Worm (Caenorhabditis elegans) whole organism, L4 larva: ENCODE results near the gene F13E9.9.

Source experiments
- D1046.2 ChIP-seq: fragments of 200-800 bp; sonication (Bioruptor generic); IDR thresholded peaks from 2 replicates; pipeline ENCODE4 v1.3.6; 2022; ENCODE audit warnings: missing genetic modification characterization, missing compliant biosample characterization
- F10B5.3 ChIP-seq: sonication (generic microtip); optimal IDR thresholded peaks from 2 replicates; lab custom pipeline; 2016; ENCODE audit warnings: mild to moderate bottlenecking, missing genetic modification characterization, missing compliant biosample characterization
- F37D6.2 ChIP-seq: sonication (generic microtip); optimal IDR thresholded peaks from 2 replicates; lab custom pipeline; 2016; ENCODE audit warnings: mild to moderate bottlenecking, missing genetic modification characterization, missing compliant biosample characterization
- T20F7.1 ChIP-seq: fragments of 200-800 bp; sonication (Bioruptor generic); optimal IDR thresholded peaks from 2 replicates; lab custom pipeline; 2018; ENCODE audit warnings: mild to moderate bottlenecking, missing genetic modification characterization, missing compliant biosample characterization
- Y48G9A.11 ChIP-seq: fragments of 200-800 bp; sonication (Bioruptor generic); IDR thresholded peaks from 2 replicates; pipeline ENCODE4 v1.3.6; 2022; ENCODE audit warnings: missing genetic modification reagents, missing genetic modification characterization, missing compliant biosample characterization
- Y5F2A.4 ChIP-seq: fragments of 200-800 bp; sonication (Bioruptor generic); optimal IDR thresholded peaks from 2 replicates; lab custom pipeline; 2018; ENCODE audit warnings: mild to moderate bottlenecking, missing genetic modification characterization, missing compliant biosample characterization
- Y75B8A.6 ChIP-seq: fragments of 200-800 bp; sonication (Bioruptor generic); IDR thresholded peaks from 2 replicates; pipeline ENCODE4 v1.3.6; 2022; ENCODE audit warnings: missing genetic modification reagents, missing genetic modification characterization, missing compliant biosample characterization
- ZK546.5 ChIP-seq, 2 experiments: sonication (generic microtip); optimal IDR thresholded peaks; 2 replicates each; lab custom pipeline; 2017; ENCODE audit warnings: missing biosample characterization in 2 of 2, missing genetic modification characterization in 2 of 2
- aly-2 ChIP-seq: sonication (generic microtip); optimal IDR thresholded peaks from 2 replicates; lab custom pipeline; 2018; ENCODE audit warnings: missing biosample characterization, missing genetic modification characterization
- attf-4 ChIP-seq: sonication (generic microtip); optimal IDR thresholded peaks from 3 replicates; lab custom pipeline; 2017; ENCODE audit warnings: missing biosample characterization, missing genetic modification characterization
- ceh-32 ChIP-seq: sonication (generic microtip); optimal IDR thresholded peaks from 2 replicates; lab custom pipeline; 2016; ENCODE audit warnings: mild to moderate bottlenecking, missing genetic modification characterization, missing compliant biosample characterization; ENCODE audit not compliant: poor library complexity
- ceh-44 ChIP-seq: fragments of 200-800 bp; sonication (Bioruptor generic); IDR thresholded peaks from 2 replicates; pipeline ENCODE4 v1.3.6; 2022; ENCODE audit warnings: missing genetic modification reagents, missing genetic modification characterization, missing compliant biosample characterization
- ceh-62 ChIP-seq: sonication (generic microtip); optimal IDR thresholded peaks from 2 replicates; lab custom pipeline; 2017; ENCODE audit warnings: missing biosample characterization, missing genetic modification characterization
- ces-1 ChIP-seq: fragments of 150-350 bp; sonication (generic microtip); optimal IDR thresholded peaks from 4 replicates; lab custom pipeline; 2014; ENCODE audit warnings: missing biosample characterization, missing genetic modification reagents, missing genetic modification characterization
- ctbp-1 ChIP-seq: fragments of 200-800 bp; sonication (Bioruptor generic); IDR thresholded peaks from 2 replicates; pipeline ENCODE4 v1.3.6; 2022; ENCODE audit warnings: missing genetic modification reagents, missing genetic modification characterization, missing compliant biosample characterization
- daf-12 ChIP-seq: fragments of 150-350 bp; optimal IDR thresholded peaks from 2 replicates; lab custom pipeline; 2014; ENCODE audit warnings: missing biosample characterization, missing genetic modification reagents, missing genetic modification characterization
- daf-19 ChIP-seq: fragments of 200-800 bp; sonication (Bioruptor generic); conservative IDR thresholded peaks from 2 replicates; pipeline ENCODE4 v1.3.6; 2022; ENCODE audit warnings: missing genetic modification characterization, missing compliant biosample characterization
- dmd-8 ChIP-seq: fragments of 200-800 bp; sonication (Bioruptor generic); IDR thresholded peaks from 2 replicates; pipeline ENCODE4 v1.3.6; 2022; ENCODE audit warnings: missing genetic modification characterization, missing compliant biosample characterization
- egl-27 ChIP-seq: sonication (generic microtip); optimal IDR thresholded peaks from 3 replicates; lab custom pipeline; 2017; ENCODE audit warnings: missing biosample characterization, missing genetic modification reagents, missing genetic modification characterization
- fkh-10 ChIP-seq: fragments of 150-350 bp; optimal IDR thresholded peaks from 2 replicates; lab custom pipeline; 2014; ENCODE audit warnings: missing biosample characterization, missing genetic modification reagents, missing genetic modification characterization
- hif-1 ChIP-seq, 2 experiments: sonication (generic microtip); optimal IDR thresholded peaks; 2 replicates each; lab custom pipeline; 2016 to 2017; ENCODE audit warnings: missing compliant biosample characterization in 2 of 2, missing genetic modification characterization in 2 of 2, missing genetic modification reagents in 2 of 2, missing genotype in 2 of 2, mild to moderate bottlenecking in 1 of 2
- hlh-30 ChIP-seq: sonication (generic microtip); optimal IDR thresholded peaks from 2 replicates; lab custom pipeline; 2017; ENCODE audit warnings: antibody characterized with exemption, mild to moderate bottlenecking, missing genetic modification characterization, missing compliant biosample characterization; ENCODE audit not compliant: insufficient read depth
- lin-1 ChIP-seq: fragments of 200-800 bp; sonication (Bioruptor generic); IDR thresholded peaks from 2 replicates; pipeline ENCODE4 v1.3.6; 2022; ENCODE audit warnings: missing genetic modification reagents, missing genetic modification characterization, missing compliant biosample characterization
- lin-29 ChIP-seq: fragments of 200-800 bp; sonication (Bioruptor generic); IDR thresholded peaks from 2 replicates; pipeline ENCODE4 v1.3.6; 2022; ENCODE audit warnings: missing genetic modification reagents, missing genetic modification characterization, missing compliant biosample characterization
- lin-39 ChIP-seq: fragments of 150-350 bp; optimal IDR thresholded peaks from 2 replicates; lab custom pipeline; 2014; ENCODE audit warnings: missing biosample characterization, missing genetic modification reagents, missing genetic modification characterization
- lir-3 ChIP-seq: sonication (generic microtip); optimal IDR thresholded peaks from 2 replicates; lab custom pipeline; 2016; ENCODE audit warnings: mild to moderate bottlenecking, missing genetic modification characterization, missing compliant biosample characterization
- madf-5 ChIP-seq, 2 experiments: fragments of 200-800 bp; sonication (Bioruptor generic); IDR thresholded peaks; 2 replicates each; pipeline ENCODE4 v1.3.6; 2022; ENCODE audit warnings: missing compliant biosample characterization in 2 of 2, missing genetic modification characterization in 2 of 2
- mdl-1 ChIP-seq, 2 experiments: fragments of 150-350 bp in 1 of 2; sonication (generic microtip) in 1 of 2; optimal IDR thresholded peaks; 2 replicates each; lab custom pipeline; 2014 to 2017; ENCODE audit warnings: missing biosample characterization in 2 of 2, missing genetic modification characterization in 2 of 2
- mxl-3 ChIP-seq: fragments of 200-800 bp; sonication (Bioruptor generic); optimal IDR thresholded peaks from 2 replicates; lab custom pipeline; 2018; ENCODE audit warnings: mild to moderate bottlenecking, missing genetic modification characterization, missing compliant biosample characterization
- nhr-10 ChIP-seq: fragments of 150-350 bp; optimal IDR thresholded peaks from 2 replicates; lab custom pipeline; 2014; ENCODE audit warnings: missing biosample characterization, missing genetic modification characterization
- nhr-102 ChIP-seq: sonication (generic microtip); optimal IDR thresholded peaks from 2 replicates; lab custom pipeline; 2016; ENCODE audit warnings: mild to moderate bottlenecking, missing genetic modification characterization, moderate library complexity, missing compliant biosample characterization
- nhr-11 ChIP-seq: fragments of 150-350 bp; optimal IDR thresholded peaks from 2 replicates; lab custom pipeline; 2014; ENCODE audit warnings: missing biosample characterization, missing genetic modification characterization
- nhr-237 ChIP-seq: sonication (generic microtip); optimal IDR thresholded peaks from 2 replicates; lab custom pipeline; 2017; ENCODE audit warnings: missing biosample characterization, missing genetic modification characterization
- nhr-25 ChIP-seq: sonication (generic microtip); optimal IDR thresholded peaks from 2 replicates; lab custom pipeline; 2017; ENCODE audit warnings: missing genetic modification characterization, mild to moderate bottlenecking, missing compliant biosample characterization, antibody characterized with exemption, moderate library complexity, borderline replicate concordance; ENCODE audit not compliant: insufficient read depth
- nhr-28 ChIP-seq: fragments of 150-350 bp; optimal IDR thresholded peaks from 2 replicates; lab custom pipeline; 2014; ENCODE audit warnings: missing biosample characterization, missing genetic modification characterization
- nhr-48 ChIP-seq: sonication (generic microtip); optimal IDR thresholded peaks from 2 replicates; lab custom pipeline; 2016; ENCODE audit warnings: mild to moderate bottlenecking, missing genetic modification characterization, missing compliant biosample characterization
- nhr-6 ChIP-seq: fragments of 150-350 bp; optimal IDR thresholded peaks from 2 replicates; lab custom pipeline; 2014; ENCODE audit warnings: missing biosample characterization, missing genetic modification characterization
- nhr-76 ChIP-seq: fragments of 150-350 bp; optimal IDR thresholded peaks from 2 replicates; lab custom pipeline; 2014; ENCODE audit warnings: missing biosample characterization, missing genetic modification characterization
- nhr-77 ChIP-seq: fragments of 150-350 bp; optimal IDR thresholded peaks from 2 replicates; lab custom pipeline; 2014; ENCODE audit warnings: missing biosample characterization, missing genetic modification characterization
- pha-4 ChIP-seq, 2 experiments: fragments of 150-350 bp in 1 of 2; fragments of 200-800 bp in 1 of 2; sonication (Bioruptor generic) in 1 of 2; IDR thresholded peaks in 1 of 2; optimal IDR thresholded peaks in 1 of 2; 2 replicates each; pipeline versions ENCODE4 v1.3.6 to Lab custom; 2014 to 2022; ENCODE audit warnings: missing genetic modification characterization in 2 of 2, missing genetic modification reagents in 2 of 2, missing biosample characterization in 1 of 2, missing compliant biosample characterization in 1 of 2
- php-3 ChIP-seq: fragments of 200-800 bp; sonication (Bioruptor generic); IDR thresholded peaks from 2 replicates; pipeline ENCODE4 v1.3.6; 2022; ENCODE audit warnings: missing genetic modification reagents, missing genetic modification characterization, missing compliant biosample characterization
- pqm-1 ChIP-seq: sonication (generic microtip); optimal IDR thresholded peaks from 2 replicates; lab custom pipeline; 2017; ENCODE audit warnings: missing biosample characterization, missing genetic modification characterization
- rbr-2 ChIP-seq: sonication (generic microtip); optimal IDR thresholded peaks from 2 replicates; lab custom pipeline; 2016; ENCODE audit warnings: missing genotype, missing genetic modification characterization, missing compliant biosample characterization
- saeg-2 ChIP-seq: fragments of 200-800 bp; sonication (Bioruptor generic); IDR thresholded peaks from 2 replicates; pipeline ENCODE4 v1.3.6; 2022; ENCODE audit warnings: missing genetic modification reagents, missing genetic modification characterization, missing compliant biosample characterization
- skn-1 ChIP-seq: fragments of 150-350 bp; optimal IDR thresholded peaks from 2 replicates; lab custom pipeline; 2014; ENCODE audit warnings: missing biosample characterization, missing genetic modification characterization
- snpc-1.2 ChIP-seq: fragments of 200-800 bp; sonication (Bioruptor generic); IDR thresholded peaks from 2 replicates; pipeline ENCODE4 v1.3.6; 2022; ENCODE audit warnings: missing genetic modification reagents, missing genetic modification characterization, missing compliant biosample characterization
- tag-97 ChIP-seq: fragments of 200-800 bp; sonication (Bioruptor generic); IDR thresholded peaks from 2 replicates; pipeline ENCODE4 v1.3.6; 2022; ENCODE audit warnings: missing genetic modification characterization, missing compliant biosample characterization
- unc-130 ChIP-seq: sonication (generic microtip); optimal IDR thresholded peaks from 2 replicates; lab custom pipeline; 2016; ENCODE audit warnings: missing genetic modification reagents, missing genetic modification characterization, missing compliant biosample characterization
- unc-39 ChIP-seq: sonication (generic microtip); optimal IDR thresholded peaks from 2 replicates; lab custom pipeline; 2017; ENCODE audit warnings: missing biosample characterization, missing genetic modification characterization
- unc-62 ChIP-seq, 3 experiments: fragments of 150-350 bp in 1 of 3; sonication (generic microtip); optimal IDR thresholded peaks in 2 of 3; peaks in 1 of 3; 1 replicate in 1 of 3; 2 replicates in 2 of 3; lab custom pipeline; 2014 to 2017; ENCODE audit warnings: missing biosample characterization in 3 of 3, missing genetic modification characterization in 3 of 3, missing genetic modification reagents in 3 of 3, missing genotype in 1 of 3
- zfp-2 ChIP-seq: sonication (generic microtip); optimal IDR thresholded peaks from 2 replicates; lab custom pipeline; 2016; ENCODE audit warnings: mild to moderate bottlenecking, missing genetic modification characterization, missing compliant biosample characterization
- ztf-11 ChIP-seq: fragments of 150-350 bp; optimal IDR thresholded peaks from 2 replicates; lab custom pipeline; 2014; ENCODE audit warnings: missing biosample characterization, missing genetic modification characterization

Gene F13E9.9

DNA sequence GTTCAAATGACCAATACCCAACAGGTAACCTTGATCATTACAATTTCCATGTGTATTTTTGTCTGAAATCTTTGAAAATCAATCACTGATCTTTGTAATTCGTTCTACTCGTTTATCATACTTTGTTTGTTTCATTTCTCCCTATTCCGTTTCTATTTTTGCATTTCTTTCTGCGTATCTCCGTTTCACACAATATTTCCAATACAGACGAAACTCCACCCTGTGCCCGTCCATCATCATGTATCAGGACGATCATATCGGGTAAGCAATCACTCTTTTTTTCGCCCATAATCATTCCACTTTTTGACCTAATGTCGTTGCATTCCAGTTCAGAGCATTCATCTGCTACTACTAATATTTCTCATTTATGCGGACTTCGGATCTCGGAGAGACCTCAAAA, 10.7 kb upstream of the F13E9.9 start, which contains the start of gene pyk-2:
Gene pyk-2, plus strand, starts transcription at position 206 of the 400 bp plus-strand sequence.
- TF ChIP-seq hlh-30 (tag; lab: Kevin White, UChicago) (peak; percentile 63), lir-3 (tag; lab: Kevin White, UChicago) (no peak), nhr-6 (tag; lab: Kevin White, UChicago) (no peak), attf-4 (tag; lab: Kevin White, UChicago) (no peak), ceh-32 (tag; lab: Kevin White, UChicago) (no peak), saeg-2 (GFP tag; lab: Robert Waterston, UW) (no peak), aly-2 (tag; lab: Kevin White, UChicago) (no peak), nhr-25 (tag; lab: Kevin White, UChicago) (no peak), ctbp-1 (GFP tag; lab: Robert Waterston, UW) (no peak), unc-130 (GFP tag; lab: Kevin White, UChicago) (no peak), pqm-1 (tag; lab: Kevin White, UChicago) (peak; percentile 65), Y48G9A.11 (GFP tag; lab: Robert Waterston, UW) (no peak), pha-4 (GFP tag; IDR thresholded peaks at IDR 0.05; lab: Robert Waterston, UW) (no peak), pha-4 (tag; optimal IDR thresholded peaks at IDR 0.05; lab: Kevin White, UChicago) (no peak), mxl-3 (GFP tag; lab: Kevin White, UChicago) (no peak), fkh-10 (GFP tag; lab: Kevin White, UChicago) (no peak), php-3 (GFP tag; lab: Robert Waterston, UW) (0 out of 2 replicates have a peak, but pooled peaks have one; percentile 39), rbr-2 (tag; lab: Kevin White, UChicago) (no peak), mdl-1 (tag; optimal IDR thresholded peaks at IDR 0.05; lab: Kevin White, UChicago) (peak in 1 of 2 experiments; percentile 37), unc-39 (tag; lab: Kevin White, UChicago) (no peak), egl-27 (no peak), ZK546.5 (tag; optimal IDR thresholded peaks at IDR 0.05; lab: Kevin White, UChicago) (no peak), dmd-8 (GFP tag; lab: Robert Waterston, UW) (no peak), F10B5.3 (tag; lab: Kevin White, UChicago) (no peak), ceh-44 (no peak), T20F7.1 (GFP tag; lab: Kevin White, UChicago) (peak; percentile 36), skn-1 (tag; lab: Kevin White, UChicago) (no peak), lin-39 (tag; lab: Kevin White, UChicago) (no peak), lin-29 (GFP tag; lab: Robert Waterston, UW) (no peak), nhr-11 (tag; lab: Kevin White, UChicago) (no peak), snpc-1.2 (GFP tag; lab: Robert Waterston, UW) (no peak), zfp-2 (tag; lab: Kevin White, UChicago) (no peak), nhr-10 (no peak), hif-1 (tag; optimal IDR thresholded peaks at IDR 0.05; lab: Kevin White, UChicago) (no peak), nhr-237 (no peak), nhr-102 (no peak), nhr-28 (tag; lab: Kevin White, UChicago) (peak; percentile 73), tag-97 (GFP tag; lab: Robert Waterston, UW) (no peak), F37D6.2 (no peak), Y75B8A.6 (no peak), ceh-62 (tag; lab: Kevin White, UChicago) (no peak), nhr-48 (tag; lab: Kevin White, UChicago) (peak; percentile 7), daf-12 (tag; lab: Kevin White, UChicago) (no peak), ztf-11 (tag; lab: Kevin White, UChicago) (no peak), nhr-77 (tag; lab: Kevin White, UChicago) (peak; percentile 41), nhr-76 (tag; lab: Kevin White, UChicago) (no peak), D1046.2 (no peak), Y5F2A.4 (no peak), lin-1 (no peak), daf-19 (GFP tag; lab: Robert Waterston, UW) (no peak), unc-62 (GFP tag; optimal IDR thresholded peaks at IDR 0.05 in 1 of 2; lab: Kevin White, UChicago) (no peak), unc-62 (tag; optimal IDR thresholded peaks at IDR 0.05; lab: Kevin White, UChicago) (no peak), ces-1 (GFP tag; lab: Kevin White, UChicago) (no peak), madf-5 (GFP tag; IDR thresholded peaks at IDR 0.05; lab: Robert Waterston, UW) (no peak)
